Fruit fly (Drosophila melanogaster) whole organism, wandering third instar larva: ENCODE results near the gene CG13893.

ENCODE experiments used
- dsf ChIP-seq: sonication (Bioruptor generic); optimal IDR thresholded peaks from 2 replicates; lab custom pipeline; 2016; ENCODE audit warnings: missing biosample characterization, missing genetic modification characterization, borderline replicate concordance
- psq ChIP-seq: fragments of 200-800 bp; sonication (Bioruptor generic); optimal IDR thresholded peaks from 3 replicates; lab custom pipeline; 2017; ENCODE audit warnings: missing biosample characterization, mild to moderate bottlenecking, missing genetic modification characterization, moderate library complexity
- tai ChIP-seq: sonication (Bioruptor generic); optimal IDR thresholded peaks from 2 replicates; lab custom pipeline; 2016; ENCODE audit warnings: missing biosample characterization, missing genetic modification characterization

DNA sequence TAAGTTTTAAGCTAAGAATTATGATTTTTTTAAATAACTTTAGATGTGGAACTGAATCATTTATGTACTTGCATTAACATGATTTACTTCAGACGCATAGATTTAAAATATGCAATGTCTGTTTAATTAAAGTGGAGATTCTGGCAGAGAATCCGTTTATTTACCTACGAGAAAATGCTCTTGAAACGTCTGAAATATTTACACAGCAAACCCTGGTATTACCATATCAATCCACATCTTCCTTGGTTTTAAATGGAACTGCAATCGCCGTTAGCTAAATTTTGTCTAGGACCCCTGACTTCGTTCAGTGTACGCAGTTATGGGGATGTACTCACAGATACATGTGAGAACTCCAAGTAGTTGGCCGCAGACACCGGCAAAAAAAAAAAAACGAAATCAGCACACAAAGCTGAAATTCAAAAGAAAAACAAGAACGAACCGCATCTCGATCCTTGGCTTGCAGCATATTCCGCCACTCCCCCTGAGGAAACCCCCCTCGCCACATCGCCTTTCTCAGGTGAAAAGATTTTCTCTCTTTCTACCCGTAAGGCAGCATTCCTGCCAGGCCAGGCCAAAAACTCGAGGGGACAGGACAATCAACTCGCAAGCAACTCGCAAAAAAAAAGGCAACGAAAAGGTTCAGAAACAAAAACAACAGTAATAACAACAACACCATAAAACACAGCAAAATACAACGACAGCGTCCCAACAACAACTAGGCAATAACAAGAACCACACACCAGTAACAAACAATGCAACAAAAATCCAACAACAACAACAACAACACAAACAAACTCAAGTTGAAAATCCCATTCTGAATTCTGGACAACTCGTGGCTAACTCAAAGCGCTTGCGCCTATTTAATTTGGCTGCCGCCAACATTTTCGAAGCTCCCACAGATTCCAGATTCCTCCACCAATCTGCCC lies 14.8 kb upstream of the CG13893 start:
- TF ChIP-seq psq: peak; percentile 80
- TF ChIP-seq dsf (GFP tag; lab: Kevin White, UChicago): peak; percentile 30
- peak; percentile 73 for TF ChIP-seq tai (GFP tag; lab: Kevin White, UChicago)
